Worm (Caenorhabditis elegans): ENCODE measurements around the gene hmt-1.

The hmt-1 gene

DNA sequence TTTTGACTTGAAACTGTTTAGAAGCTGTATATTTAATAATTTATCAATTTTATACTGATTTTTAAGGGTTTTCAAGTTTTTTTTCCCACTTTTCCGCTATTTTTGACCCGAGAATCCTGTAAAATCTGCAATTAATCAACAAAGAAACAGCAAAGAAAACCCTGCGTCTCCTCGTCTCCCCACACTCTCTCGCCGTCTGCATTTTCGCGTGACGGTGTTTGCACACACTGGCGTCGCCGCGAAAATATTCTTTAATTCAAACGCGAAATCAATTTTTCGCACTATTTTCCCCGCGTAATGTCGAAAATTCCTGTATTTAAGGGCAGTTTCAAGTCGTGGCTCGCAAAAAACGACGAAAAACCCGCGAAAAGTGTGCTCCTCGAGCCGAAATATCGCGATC, 36.5 kb downstream of the hmt-1 start, which contains the start of gene rsa-2 (continued):
- TF ChIP-seq ctbp-1 (GFP tag; IDR thresholded peaks at IDR 0.05) (peak; percentile 12; the same call in 1 of the 2 replicates), attf-4 (tag; optimal IDR thresholded peaks at IDR 0.05) (no peak), php-3 (GFP tag; IDR thresholded peaks at IDR 0.05) (no peak), lsy-2 (tag; optimal IDR thresholded peaks at IDR 0.05) (peak in 1 of 2 experiments; percentile 47), snpc-4 (tag; optimal IDR thresholded peaks at IDR 0.05) (no peak), spr-3 (GFP tag; optimal IDR thresholded peaks at IDR 0.05) (no peak), duxl-1 (tag; optimal IDR thresholded peaks at IDR 0.05; ENCODE audit: poor library complexity) (peak; percentile 32), dmd-8 (GFP tag; IDR thresholded peaks at IDR 0.05) (no peak), nhr-11 (tag; optimal IDR thresholded peaks at IDR 0.05) (peak; percentile 13), nhr-77 (tag; optimal IDR thresholded peaks at IDR 0.05) (no peak), cey-2 (tag; optimal IDR thresholded peaks at IDR 0.05; ENCODE audit: borderline replicate concordance, insufficient read depth) (no peak), spr-1 (tag; optimal IDR thresholded peaks at IDR 0.05) (no peak), dpl-1 (GFP tag; optimal IDR thresholded peaks at IDR 0.05) (peak; percentile 91), aly-2 (tag; optimal IDR thresholded peaks at IDR 0.05) (no peak)

DNA sequence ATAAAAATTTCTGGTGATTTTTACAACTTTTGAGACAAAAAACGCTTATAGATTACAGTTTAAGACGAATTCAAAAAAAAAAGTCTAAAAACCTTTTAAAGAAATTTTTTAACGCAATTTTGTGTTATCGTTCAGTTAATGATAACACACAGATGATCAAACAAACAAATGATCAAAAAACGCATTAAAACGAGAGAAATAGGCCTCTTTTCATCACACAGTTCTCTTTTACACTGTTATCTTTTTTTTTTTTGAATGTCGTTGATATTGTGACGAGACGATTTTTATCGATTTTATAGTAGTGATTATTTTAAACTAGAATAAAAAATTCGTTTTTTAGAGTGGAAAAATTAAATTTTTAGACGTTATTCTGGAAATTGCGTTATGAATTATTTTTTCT, 40.0 kb downstream of the hmt-1 start:
- TF ChIP-seq unc-39 (tag; optimal IDR thresholded peaks at IDR 0.05) = no peak
- TF ChIP-seq daf-16 (GFP tag; optimal IDR thresholded peaks at IDR 0.05) = no peak
- TF ChIP-seq daf-16 (tag; optimal IDR thresholded peaks at IDR 0.05) = peak; percentile 72
- TF ChIP-seq mes-2 (tag; optimal IDR thresholded peaks at IDR 0.05; ENCODE audit: poor library complexity, severe bottlenecking) = no peak
- no peak for TF ChIP-seq T26A8.4 (GFP tag; IDR thresholded peaks at IDR 0.05)
- TF ChIP-seq nhr-237 (tag; optimal IDR thresholded peaks at IDR 0.05) = no peak
- TF ChIP-seq tra-1 (GFP tag; IDR thresholded peaks at IDR 0.05) = peak; percentile 50; the same call in 1 of the 2 replicates
- TF ChIP-seq saeg-2 (GFP tag; IDR thresholded peaks at IDR 0.05) = no peak
- TF ChIP-seq lin-15B (tag; optimal IDR thresholded peaks at IDR 0.05) = no peak
- no peak for TF ChIP-seq mep-1 (tag; optimal IDR thresholded peaks at IDR 0.05)
- peak; percentile 58 for TF ChIP-seq nhr-77 (tag; optimal IDR thresholded peaks at IDR 0.05)
- peak; percentile 26 for TF ChIP-seq aha-1 (tag)
- peak in 1 of 2 experiments; percentile 24 for TF ChIP-seq mdl-1 (tag; optimal IDR thresholded peaks at IDR 0.05)
- TF ChIP-seq pha-4 (GFP tag; IDR thresholded peaks at IDR 0.05) = no peak
- no peak for TF ChIP-seq pha-4 (tag; optimal IDR thresholded peaks at IDR 0.05)
- no peak for TF ChIP-seq ZK337.2 (GFP tag; IDR thresholded peaks at IDR 0.05)
- no peak for TF ChIP-seq daf-8 (GFP tag; IDR thresholded peaks at IDR 0.05)
- TF ChIP-seq skn-1 (tag; optimal IDR thresholded peaks at IDR 0.05) = no peak
- TF ChIP-seq zfp-2 (tag; optimal IDR thresholded peaks at IDR 0.05) = no peak
- no peak for TF ChIP-seq D1046.2 (GFP tag; IDR thresholded peaks at IDR 0.05)
- peak; percentile 51 for TF ChIP-seq dmd-6 (GFP tag; IDR thresholded peaks at IDR 0.05)
- peak in 1 of 2 experiments; percentile 33 for TF ChIP-seq lsy-2 (tag; optimal IDR thresholded peaks at IDR 0.05)
- no peak for TF ChIP-seq duxl-1 (tag; optimal IDR thresholded peaks at IDR 0.05; ENCODE audit: poor library complexity)
- peak; percentile 21 for TF ChIP-seq hlh-30 (tag; optimal IDR thresholded peaks at IDR 0.05; ENCODE audit: insufficient read depth)
- TF ChIP-seq snpc-1.2 (GFP tag; IDR thresholded peaks at IDR 0.05) = no peak
- peak; percentile 76 for TF ChIP-seq nhr-28 (tag; optimal IDR thresholded peaks at IDR 0.05)
- TF ChIP-seq dmd-9 (GFP tag; IDR thresholded peaks at IDR 0.05) = no peak
- no peak for TF ChIP-seq vab-7 (GFP tag; IDR thresholded peaks at IDR 0.05)
- TF ChIP-seq dve-1 (tag; optimal IDR thresholded peaks at IDR 0.05; ENCODE audit: insufficient read depth) = peak; percentile 82
- TF ChIP-seq zip-11 (GFP tag; IDR thresholded peaks at IDR 0.05) = no peak
- peak; percentile 94 for TF ChIP-seq pqm-1 (tag; optimal IDR thresholded peaks at IDR 0.05)
- TF ChIP-seq ZK546.5 (tag; optimal IDR thresholded peaks at IDR 0.05) = no peak
- TF ChIP-seq nhr-6 (tag; optimal IDR thresholded peaks at IDR 0.05) = peak; percentile 47
- no peak for TF ChIP-seq ceh-62 (tag; optimal IDR thresholded peaks at IDR 0.05)
- peak; percentile 49; the same call in 1 of the 2 replicates for TF ChIP-seq php-3 (GFP tag; IDR thresholded peaks at IDR 0.05)
- peak; percentile 30 for TF ChIP-seq nhr-48 (tag; optimal IDR thresholded peaks at IDR 0.05)
- TF ChIP-seq hlh-11 (tag; optimal IDR thresholded peaks at IDR 0.05) = peak; percentile 61
- no peak for TF ChIP-seq lin-29 (GFP tag; IDR thresholded peaks at IDR 0.05)
- TF ChIP-seq hmg-1.1 (GFP tag; IDR thresholded peaks at IDR 0.05) = no peak

Measured in whole organism, L4 larva.